Worm (Caenorhabditis elegans): Measurements from ENCODE around the gene F13E9.19.

Gene F13E9.19

DNA sequence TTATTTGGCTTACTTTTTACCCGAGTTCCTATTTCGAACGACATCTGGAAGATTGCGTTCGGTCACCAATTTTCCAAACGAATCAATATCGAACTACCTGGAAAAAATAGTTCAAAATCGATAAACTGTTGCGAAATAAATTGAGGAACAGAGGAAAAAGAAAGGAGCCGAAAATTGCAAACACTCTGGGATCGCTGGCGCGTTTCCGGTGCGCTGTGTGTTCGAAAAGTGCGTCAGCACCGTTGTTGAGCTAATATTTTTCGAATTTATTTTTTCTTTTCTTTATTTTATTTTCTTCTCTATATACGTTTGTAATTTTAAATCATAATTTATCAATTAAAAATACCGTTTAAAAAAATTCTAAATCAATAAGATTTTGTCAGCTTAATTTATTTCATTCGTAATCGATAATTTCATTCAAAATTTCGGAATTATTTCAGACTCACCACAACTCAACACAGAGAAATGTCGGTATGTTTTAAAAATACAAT lies 33.9 kb downstream of the F13E9.19 start, which contains the start of the genes dnc-1 and lsm-7 (continued):
- peak in 2 of 6 experiments; percentile 45 to 46 for TF ChIP-seq elt-3 (tag; optimal IDR thresholded peaks at IDR 0.05)
- peak; percentile 49 for TF ChIP-seq lin-15B (tag; optimal IDR thresholded peaks at IDR 0.05)
- no peak for TF ChIP-seq pqm-1 (tag; optimal IDR thresholded peaks at IDR 0.05)
- TF ChIP-seq irx-1 (tag; optimal IDR thresholded peaks at IDR 0.05) = no peak
- no peak for TF ChIP-seq grh-1 (GFP tag; IDR thresholded peaks at IDR 0.05)
- peak; percentile 13 for TF ChIP-seq pax-3 (tag; optimal IDR thresholded peaks at IDR 0.05)
- TF ChIP-seq nhr-84 (tag; optimal IDR thresholded peaks at IDR 0.05) = no peak
- peak; percentile 62 for TF ChIP-seq tbx-2 (tag; optimal IDR thresholded peaks at IDR 0.05)
- TF ChIP-seq ceh-88 (GFP tag; IDR thresholded peaks at IDR 0.05) = no peak
- TF ChIP-seq aly-2 (tag; optimal IDR thresholded peaks at IDR 0.05) = no peak
- peak; percentile 41 for TF ChIP-seq lin-39 (tag; optimal IDR thresholded peaks at IDR 0.05)
- no peak for TF ChIP-seq nhr-28 (tag; optimal IDR thresholded peaks at IDR 0.05)
- TF ChIP-seq zip-4 (GFP tag; optimal IDR thresholded peaks at IDR 0.05) = peak; percentile 90
- no peak for TF ChIP-seq aha-1 (tag; optimal IDR thresholded peaks at IDR 0.05)
- peak; percentile 70 for TF ChIP-seq nhr-20 (tag; optimal IDR thresholded peaks at IDR 0.05)
- peak; percentile 90 for TF ChIP-seq lin-14 (GFP tag; optimal IDR thresholded peaks at IDR 0.05)
- peak; percentile 69 for TF ChIP-seq fkh-8 (tag; optimal IDR thresholded peaks at IDR 0.05)
- peak; percentile 60 for TF ChIP-seq nhr-77 (tag; optimal IDR thresholded peaks at IDR 0.05)
- TF ChIP-seq fkh-10 (GFP tag; optimal IDR thresholded peaks at IDR 0.05) = peak; percentile 46
- no peak for TF ChIP-seq vab-15 (tag; optimal IDR thresholded peaks at IDR 0.05)
- TF ChIP-seq unc-62 (GFP tag; optimal IDR thresholded peaks at IDR 0.05) = no peak
- no peak for TF ChIP-seq nhr-11 (tag; optimal IDR thresholded peaks at IDR 0.05)
- no peak for TF ChIP-seq ceh-8 (GFP tag; optimal IDR thresholded peaks at IDR 0.05)
- TF ChIP-seq mef-2 (tag; optimal IDR thresholded peaks at IDR 0.05) = no peak
- TF ChIP-seq skn-1 (tag; optimal IDR thresholded peaks at IDR 0.05) = peak; percentile 73
- TF ChIP-seq nhr-12 (tag; optimal IDR thresholded peaks at IDR 0.05) = no peak
- TF ChIP-seq mep-1 (tag; optimal IDR thresholded peaks at IDR 0.05) = peak; percentile 86
- peak; percentile 72 for TF ChIP-seq nhr-47 (tag; optimal IDR thresholded peaks at IDR 0.05)
- TF ChIP-seq Y116A8C.19 (tag; optimal IDR thresholded peaks at IDR 0.05; ENCODE audit: borderline replicate concordance) = no peak
- TF ChIP-seq ceh-63 (GFP tag; optimal IDR thresholded peaks at IDR 0.05) = no peak
- no peak for TF ChIP-seq blmp-1 (tag; optimal IDR thresholded peaks at IDR 0.05)
- TF ChIP-seq unc-86 (tag; optimal IDR thresholded peaks at IDR 0.05) = peak; percentile 52
- no peak for TF ChIP-seq sptf-1 (tag; optimal IDR thresholded peaks at IDR 0.05)

DNA sequence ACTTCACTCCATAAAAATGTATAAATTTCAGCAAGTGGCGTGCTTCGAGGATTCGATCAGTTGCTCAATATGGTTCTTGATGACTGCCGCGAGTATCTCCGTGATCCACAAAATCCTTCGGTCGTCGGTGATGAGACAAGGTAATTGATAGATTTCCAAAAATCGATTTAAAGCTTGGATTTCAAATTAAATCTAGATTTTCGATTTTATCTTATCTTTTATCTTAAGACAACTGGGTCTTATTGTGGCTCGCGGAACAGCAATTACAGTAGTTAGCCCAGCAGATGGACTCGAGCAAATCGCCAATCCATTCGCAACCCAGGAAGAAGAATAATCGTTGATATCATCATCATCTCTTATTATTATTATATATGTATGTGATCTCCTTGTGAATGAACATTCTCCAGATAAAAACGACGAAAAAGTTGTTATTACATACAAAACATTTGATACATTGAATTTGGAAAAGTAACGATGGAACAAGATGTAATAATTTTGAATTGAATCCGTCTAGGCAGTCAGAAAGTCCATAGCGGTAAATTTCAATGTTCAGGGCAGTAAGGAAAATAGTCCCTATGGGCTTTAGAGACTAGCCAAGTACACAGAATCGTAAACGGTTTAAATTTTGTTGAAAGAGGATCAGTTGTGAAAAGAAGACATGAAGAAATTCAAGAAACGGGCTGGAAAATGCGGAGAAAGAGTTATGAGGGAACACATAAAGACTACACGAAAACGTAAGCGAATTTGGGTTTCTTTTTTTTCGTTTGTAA lies 34.8 kb downstream of the F13E9.19 start:
- TF ChIP-seq irx-1 (tag; optimal IDR thresholded peaks at IDR 0.05) = peak; percentile 22
- TF ChIP-seq nhr-85 (tag) = peak; percentile 57
- peak; percentile 34 for TF ChIP-seq nhr-47 (tag; optimal IDR thresholded peaks at IDR 0.05)
- no peak for TF ChIP-seq mep-1 (tag; optimal IDR thresholded peaks at IDR 0.05)
- peak; percentile 16 for TF ChIP-seq zip-4 (GFP tag; optimal IDR thresholded peaks at IDR 0.05)
- peak; percentile 84 for TF ChIP-seq ama-1 (optimal IDR thresholded peaks at IDR 0.05)
- TF ChIP-seq elt-2 (tag; optimal IDR thresholded peaks at IDR 0.05) = peak; percentile 31
- no peak for TF ChIP-seq zag-1 (tag; optimal IDR thresholded peaks at IDR 0.05)
- TF ChIP-seq snu-23 (GFP tag; optimal IDR thresholded peaks at IDR 0.05) = no peak
- TF ChIP-seq rnt-1 (tag; optimal IDR thresholded peaks at IDR 0.05) = peak; percentile 8
- TF ChIP-seq lsy-2 (tag; optimal IDR thresholded peaks at IDR 0.05) = peak in 1 of 2 experiments; percentile 15
- TF ChIP-seq fkh-10 (GFP tag; optimal IDR thresholded peaks at IDR 0.05) = no peak
- no peak for TF ChIP-seq nhr-28 (tag; optimal IDR thresholded peaks at IDR 0.05)
- peak; percentile 39 for TF ChIP-seq nhr-90 (tag; optimal IDR thresholded peaks at IDR 0.05; ENCODE audit: poor library complexity)
- TF ChIP-seq mdl-1 (tag; optimal IDR thresholded peaks at IDR 0.05) = no peak
- no peak for TF ChIP-seq mef-2 (tag; optimal IDR thresholded peaks at IDR 0.05)
- TF ChIP-seq tbx-2 (tag; optimal IDR thresholded peaks at IDR 0.05) = no peak
- peak; percentile 1 for TF ChIP-seq swsn-7 (tag; optimal IDR thresholded peaks at IDR 0.05)
- no peak for TF ChIP-seq efl-1 (optimal IDR thresholded peaks at IDR 0.05)
- TF ChIP-seq efl-1 (GFP tag; optimal IDR thresholded peaks at IDR 0.05 in 1 of 2) = peak in 1 of 2 experiments; percentile 80
- peak; percentile 21; the same call in 1 of the 2 replicates for TF ChIP-seq nhr-19 (GFP tag; conservative IDR thresholded peaks at IDR 0.05)
- TF ChIP-seq lin-14 (GFP tag; optimal IDR thresholded peaks at IDR 0.05) = peak; percentile 14
- TF ChIP-seq ceh-88 (GFP tag; IDR thresholded peaks at IDR 0.05) = peak; percentile 44; the same call in 1 of the 2 replicates
- no peak for TF ChIP-seq unc-86 (tag; optimal IDR thresholded peaks at IDR 0.05)
- peak; percentile 57 for TF ChIP-seq nhr-71 (tag; optimal IDR thresholded peaks at IDR 0.05)
